Worm (Caenorhabditis elegans) whole organism, L2 larva: ENCODE measurements around the gene R10H1.1.

Experiments used
- R02D3.7 ChIP-seq: fragments of 150-350 bp; optimal IDR thresholded peaks from 2 replicates; lab custom pipeline; 2014; ENCODE audit warnings: missing biosample characterization, missing genetic modification characterization
- ZK546.5 ChIP-seq: sonication (generic microtip); optimal IDR thresholded peaks from 2 replicates; lab custom pipeline; 2017; ENCODE audit warnings: missing biosample characterization, missing genetic modification characterization
- ama-1 ChIP-seq: fragments of 150-350 bp; optimal IDR thresholded peaks from 2 replicates; lab custom pipeline; 2018; ENCODE audit warnings: inconsistent platforms
- ceh-16 ChIP-seq: fragments of 150-350 bp; optimal IDR thresholded peaks from 2 replicates; lab custom pipeline; 2014; ENCODE audit warnings: missing biosample characterization, missing genetic modification characterization
- nhr-237 ChIP-seq: fragments of 150-350 bp; optimal IDR thresholded peaks from 2 replicates; lab custom pipeline; 2014; ENCODE audit warnings: missing biosample characterization, missing genetic modification characterization
- unc-39 ChIP-seq: fragments of 150-350 bp; optimal IDR thresholded peaks from 2 replicates; lab custom pipeline; 2014; ENCODE audit warnings: missing biosample characterization, missing genetic modification characterization

DNA sequence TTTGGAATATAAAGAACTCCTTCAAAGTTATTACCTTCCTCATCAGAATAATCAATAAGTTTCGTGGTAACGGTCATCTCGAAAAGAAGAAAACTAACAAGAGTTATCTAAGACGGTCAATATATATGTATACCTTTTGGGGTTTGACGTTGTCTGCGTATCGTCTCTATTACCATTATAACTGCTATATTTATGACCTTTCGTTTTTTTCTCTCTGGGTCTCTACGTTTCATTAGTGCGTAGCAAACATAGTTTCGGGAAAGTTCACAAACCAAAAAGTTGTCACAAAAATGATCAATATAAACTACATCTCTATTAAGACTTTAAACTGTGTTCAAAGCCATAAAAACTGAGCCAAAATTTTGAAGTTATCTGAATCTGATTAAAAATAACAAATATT, 37.0 kb upstream of the R10H1.1 start, which contains the start of gene D1022.4:
- no peak for TF ChIP-seq ceh-16 (tag; lab: Kevin White, UChicago)
- TF ChIP-seq unc-39 (tag; lab: Kevin White, UChicago), result no peak
- no peak for TF ChIP-seq ama-1 (lab: Kevin White, UChicago)
- no peak for TF ChIP-seq nhr-237 (tag; lab: Kevin White, UChicago)
- no peak for TF ChIP-seq R02D3.7 (tag; lab: Kevin White, UChicago)
- no peak for TF ChIP-seq ZK546.5
